Fruit fly (Drosophila melanogaster): Measurements from ENCODE around the gene mRpL47.

The mRpL47 gene

DNA sequence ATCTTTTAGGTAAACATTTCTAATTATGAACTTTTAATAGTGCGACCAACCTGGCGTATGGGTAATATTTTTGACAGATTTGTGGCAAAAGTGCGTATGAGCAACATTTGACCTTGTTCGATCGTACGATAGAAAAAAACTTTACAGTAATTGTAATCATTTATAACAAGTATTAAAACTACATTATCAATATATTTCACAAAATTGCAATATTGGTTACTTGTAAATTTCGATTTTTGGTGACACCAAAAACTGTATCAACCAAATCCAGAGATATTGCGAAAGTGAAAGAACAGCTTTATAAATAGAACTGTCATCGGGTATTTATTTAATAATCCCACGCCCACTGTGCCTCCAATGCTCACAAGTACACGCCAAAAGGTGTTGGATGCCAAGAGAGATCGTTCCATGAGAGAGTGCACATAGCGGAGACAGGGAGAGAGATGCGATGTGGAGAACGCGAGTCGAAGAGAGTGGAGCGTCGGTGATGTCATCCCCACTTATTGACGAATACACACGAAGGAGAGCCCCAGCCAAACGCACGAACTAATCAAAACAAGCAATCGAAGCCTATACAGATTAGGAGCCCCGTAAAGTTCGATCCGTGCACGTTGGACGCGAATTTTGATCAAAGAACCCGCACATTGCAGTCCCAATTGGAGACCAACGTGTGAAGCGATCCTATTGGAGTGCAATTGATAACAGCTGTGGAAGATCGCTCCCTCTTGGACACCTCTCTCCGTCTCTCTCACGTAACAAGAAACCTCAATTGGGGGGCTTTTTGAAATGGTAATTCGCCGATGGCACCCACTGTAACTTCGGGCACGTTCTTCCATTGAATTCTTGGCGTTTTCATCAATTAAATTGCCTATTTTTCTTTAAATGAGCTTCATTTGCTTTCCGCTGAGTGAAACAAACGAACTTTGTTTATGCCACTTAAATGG, 17.7 kb upstream of the mRpL47 start (continued):
- TF ChIP-seq CG1621 (tag; optimal IDR thresholded peaks at IDR 0.05) (peak; percentile 91), pdm3 (GFP tag; optimal IDR thresholded peaks at IDR 0.05) (peak; percentile 97), svp (GFP tag) (peak; percentile 99), esn (GFP tag; optimal IDR thresholded peaks at IDR 0.05) (peak; percentile 99), Sox15 (GFP tag; optimal IDR thresholded peaks at IDR 0.05) (peak; percentile 97), lz (GFP tag; optimal IDR thresholded peaks at IDR 0.05) (peak; percentile 98), salr (GFP tag; optimal IDR thresholded peaks at IDR 0.05) (peak; percentile 90 to 99), dsx (GFP tag; optimal IDR thresholded peaks at IDR 0.05; ENCODE audit: poor library complexity, severe bottlenecking) (peak; percentile 84), Hr4 (GFP tag; optimal IDR thresholded peaks at IDR 0.05) (peak; percentile 98), Met (GFP tag; optimal IDR thresholded peaks at IDR 0.05) (peak; percentile 98), Eip78C (GFP tag) (peak; percentile 100), CG32006 (GFP tag; optimal IDR thresholded peaks at IDR 0.05) (peak; percentile 99), CG34406 (GFP tag; optimal IDR thresholded peaks at IDR 0.05) (peak; percentile 96), CG10669 (GFP tag; optimal IDR thresholded peaks at IDR 0.05) (peak; percentile 95), CG10631 (GFP tag; optimal IDR thresholded peaks at IDR 0.05) (peak; percentile 98), CG11294 (GFP tag; IDR thresholded peaks at IDR 0.05) (peak; percentile 88), CG7368 (GFP tag; optimal IDR thresholded peaks at IDR 0.05) (peak; percentile 95), CG6792 (GFP tag; optimal IDR thresholded peaks at IDR 0.05) (peak; percentile 97), CG6854 (GFP tag; optimal IDR thresholded peaks at IDR 0.05) (peak; percentile 90), cyc (GFP tag; optimal IDR thresholded peaks at IDR 0.05) (peak; percentile 94), CG8119 (GFP tag; IDR thresholded peaks at IDR 0.05) (peak; percentile 95), CG16779 (tag; optimal IDR thresholded peaks at IDR 0.05) (peak; percentile 95), CG6808 (GFP tag; optimal IDR thresholded peaks at IDR 0.05) (peak; percentile 97), CG8632 (GFP tag; optimal IDR thresholded peaks at IDR 0.05) (peak; percentile 96), fd85E (GFP tag; optimal IDR thresholded peaks at IDR 0.05) (peak; percentile 83), dac (GFP tag; optimal IDR thresholded peaks at IDR 0.05) (peak; percentile 97), CG8319 (GFP tag; optimal IDR thresholded peaks at IDR 0.05) (peak; percentile 94), fkh (GFP tag; optimal IDR thresholded peaks at IDR 0.05) (peak; percentile 99), Gug (GFP tag; IDR thresholded peaks at IDR 0.05) (peak; percentile 87), Smox (GFP tag; optimal IDR thresholded peaks at IDR 0.05) (peak; percentile 97)

DNA sequence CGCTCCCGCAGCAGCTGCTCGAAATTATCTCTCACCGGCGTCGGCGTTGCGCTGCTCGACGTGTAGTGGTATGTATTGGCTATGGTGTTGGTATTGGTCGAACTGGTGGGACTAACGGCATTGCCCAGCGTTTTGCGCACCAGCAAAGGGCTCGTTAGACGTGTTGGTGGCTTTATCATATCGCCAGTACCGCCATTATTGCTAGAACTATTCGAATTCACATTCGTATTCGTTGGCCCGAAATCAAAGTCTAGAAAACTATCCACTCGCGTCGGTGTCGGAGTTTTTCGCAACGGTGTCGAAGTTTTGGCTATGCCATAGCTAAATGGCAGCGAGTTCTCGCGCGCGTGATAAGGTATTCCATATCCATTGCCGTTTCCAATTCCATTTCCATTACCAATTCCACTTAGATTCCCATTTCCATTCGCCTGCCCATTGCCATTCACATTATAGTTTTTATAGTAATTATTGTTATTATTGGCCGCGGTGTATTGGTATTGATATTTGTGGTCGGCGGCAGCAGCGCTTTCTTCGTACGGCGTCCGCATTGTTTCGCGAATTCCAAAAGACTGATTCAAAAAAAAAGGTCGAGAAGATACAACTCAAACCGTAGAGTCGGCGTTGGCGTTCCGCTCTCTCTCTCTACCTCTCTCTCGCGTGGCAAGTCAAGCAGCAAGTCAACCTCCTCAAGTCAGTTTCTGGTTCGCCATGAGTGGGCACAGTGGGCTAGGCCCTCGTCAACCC, 16.9 kb upstream of the mRpL47 start, which contains the start of gene by:
Gene by (minus strand): TSS at position 575 of the 744 bp plus-strand sequence.
- no peak for TF ChIP-seq CG3919 (GFP tag; optimal IDR thresholded peaks at IDR 0.05)
- TF ChIP-seq CG6854 (GFP tag; optimal IDR thresholded peaks at IDR 0.05): no peak
- TF ChIP-seq CG11294 (GFP tag; IDR thresholded peaks at IDR 0.05): no peak
- no peak for TF ChIP-seq vri (GFP tag; optimal IDR thresholded peaks at IDR 0.05)
- no peak for TF ChIP-seq Sox15 (GFP tag; optimal IDR thresholded peaks at IDR 0.05)
- no peak for TF ChIP-seq CG32006 (GFP tag; optimal IDR thresholded peaks at IDR 0.05)
- no peak for TF ChIP-seq Ets96B (tag; optimal IDR thresholded peaks at IDR 0.05)
- no peak for TF ChIP-seq CG8319 (GFP tag; optimal IDR thresholded peaks at IDR 0.05)
- no peak for TF ChIP-seq Smox (GFP tag; optimal IDR thresholded peaks at IDR 0.05)
- no peak for TF ChIP-seq acj6 (GFP tag; optimal IDR thresholded peaks at IDR 0.05)

DNA sequence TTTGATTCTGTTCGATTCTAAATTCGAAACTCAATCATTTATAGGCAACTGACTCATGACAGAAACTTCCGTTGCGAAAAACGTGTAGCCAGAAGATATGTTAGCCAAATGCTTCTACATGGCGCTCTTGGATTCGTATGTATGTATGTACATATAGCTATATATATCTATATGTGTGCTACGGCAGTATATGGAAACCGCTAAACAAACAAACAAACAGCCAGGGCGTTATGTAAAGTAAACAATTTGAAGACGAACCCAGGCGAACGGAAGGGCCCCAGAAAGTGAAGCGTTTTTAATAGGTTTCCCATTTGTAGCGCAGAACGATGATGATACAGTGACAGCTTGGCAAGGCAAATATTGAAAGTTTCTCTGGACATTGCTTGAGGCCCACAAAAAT, 14.2 kb upstream of the mRpL47 start:
- TF ChIP-seq fkh (GFP tag; optimal IDR thresholded peaks at IDR 0.05) (peak; percentile 74), CG9139 (GFP tag; optimal IDR thresholded peaks at IDR 0.05) (no peak), CG6808 (GFP tag; optimal IDR thresholded peaks at IDR 0.05) (no peak)

All from whole organism, prepupa.